Fruit fly (Drosophila melanogaster) Kc167 (cell line): ENCODE measurements around the gene CycT.

Source experiments
- Myc ChIP-seq: fragments of >200 bp; optimal IDR thresholded peaks from 2 replicates; lab custom pipeline; 2017; ENCODE audit warnings: missing external identifiers
- Sin3A ChIP-seq: fragments of >200 bp; optimal IDR thresholded peaks from 2 replicates; lab custom pipeline; 2018; ENCODE audit warnings: missing external identifiers
- h ChIP-seq: fragments of >200 bp; optimal IDR thresholded peaks from 3 replicates; lab custom pipeline; 2018; ENCODE audit warnings: missing external identifiers
- insv ChIP-seq: fragments of >200 bp; optimal IDR thresholded peaks from 3 replicates; lab custom pipeline; 2018; ENCODE audit warnings: missing external identifiers
- psq ChIP-seq: fragments of >200 bp; optimal IDR thresholded peaks from 2 replicates; lab custom pipeline; 2017; ENCODE audit warnings: missing external identifiers

DNA sequence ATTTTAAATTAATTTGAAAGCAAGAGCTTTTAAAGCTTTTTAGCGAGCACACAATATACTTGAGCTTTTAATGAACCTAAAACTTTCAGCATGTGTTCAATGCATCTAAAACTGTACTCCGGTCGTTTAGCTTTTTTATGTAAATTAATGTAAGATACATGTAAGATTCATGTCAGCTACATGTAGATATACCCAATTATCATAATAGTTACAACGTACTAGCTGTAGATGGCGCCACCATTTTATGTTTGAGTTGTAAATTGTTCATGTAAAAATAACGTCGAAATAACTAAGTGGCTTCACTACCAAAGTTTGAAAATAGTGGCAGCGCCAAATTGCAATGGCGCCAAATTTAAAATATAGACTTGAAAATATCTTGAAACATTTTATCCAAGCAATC is 39.3 kb upstream of the CycT start:
- TF ChIP-seq insv (lab: Kevin White, UChicago) = no peak
- TF ChIP-seq psq (lab: Kevin White, UChicago) = no peak
- TF ChIP-seq Myc = no peak
- TF ChIP-seq Sin3A (lab: Kevin White, UChicago) = no peak
- no peak for TF ChIP-seq h (lab: Kevin White, UChicago)
